Worm (Caenorhabditis elegans) whole organism, late embryonic: ENCODE data around the gene F26F4.6.
"Not testable (repeated sequence)": the region's sequence is repeated elsewhere in the genome, so short reads cannot be mapped to it uniquely, and the experiment has no call there.

Source experiments
- C08G9.2 ChIP-seq: sonication (generic microtip); optimal IDR thresholded peaks from 2 replicates; lab custom pipeline; 2016; ENCODE audit warnings: mild to moderate bottlenecking, missing genetic modification characterization, moderate library complexity, missing compliant biosample characterization
- C38D4.7 ChIP-seq: fragments of 200-800 bp; sonication (Bioruptor generic); optimal IDR thresholded peaks from 2 replicates; lab custom pipeline; 2018; ENCODE audit warnings: mild to moderate bottlenecking, missing genetic modification characterization, moderate library complexity, missing compliant biosample characterization
- F13H6.1 ChIP-seq: sonication (generic microtip); optimal IDR thresholded peaks from 2 replicates; lab custom pipeline; 2016; ENCODE audit warnings: missing genetic modification characterization, missing compliant biosample characterization
- K02D7.2 ChIP-seq: sonication (generic microtip); optimal IDR thresholded peaks from 2 replicates; lab custom pipeline; 2017; ENCODE audit warnings: mild to moderate bottlenecking, missing genetic modification characterization, missing compliant biosample characterization
- ahr-1 ChIP-seq: sonication (generic microtip); optimal IDR thresholded peaks from 2 replicates; lab custom pipeline; 2016; ENCODE audit warnings: missing genetic modification characterization, missing compliant biosample characterization
- ama-1 ChIP-seq: fragments of 150-350 bp; optimal IDR thresholded peaks from 2 replicates; lab custom pipeline; 2014
- ceh-14 ChIP-seq: sonication (generic microtip); optimal IDR thresholded peaks from 2 replicates; lab custom pipeline; 2016; ENCODE audit warnings: missing genotype, missing genetic modification characterization, missing compliant biosample characterization
- ceh-18 ChIP-seq: sonication (generic microtip); optimal IDR thresholded peaks from 2 replicates; lab custom pipeline; 2016; ENCODE audit warnings: missing genetic modification characterization, missing compliant biosample characterization
- ceh-22 ChIP-seq: sonication (generic microtip); optimal IDR thresholded peaks from 2 replicates; lab custom pipeline; 2017; ENCODE audit warnings: missing biosample characterization, missing genetic modification characterization
- ceh-24 ChIP-seq: sonication (generic microtip); optimal IDR thresholded peaks from 2 replicates; lab custom pipeline; 2016; ENCODE audit warnings: mild to moderate bottlenecking, missing genetic modification characterization, missing compliant biosample characterization
- ceh-31 ChIP-seq: sonication (generic microtip); optimal IDR thresholded peaks from 2 replicates; lab custom pipeline; 2016; ENCODE audit warnings: missing genetic modification characterization, missing compliant biosample characterization
- ceh-34 ChIP-seq: sonication (generic microtip); optimal IDR thresholded peaks from 2 replicates; lab custom pipeline; 2016; ENCODE audit warnings: mild to moderate bottlenecking, missing genetic modification characterization, missing compliant biosample characterization
- ceh-45 ChIP-seq: fragments of 200-800 bp; sonication (Bioruptor generic); IDR thresholded peaks from 2 replicates; pipeline ENCODE4 v1.3.6; 2022; ENCODE audit warnings: missing genetic modification reagents, missing genetic modification characterization, missing compliant biosample characterization
- che-1 ChIP-seq: sonication (generic microtip); optimal IDR thresholded peaks from 2 replicates; lab custom pipeline; 2016; ENCODE audit warnings: mild to moderate bottlenecking, missing genetic modification characterization, missing compliant biosample characterization
- dmd-4 ChIP-seq: sonication (generic microtip); optimal IDR thresholded peaks from 2 replicates; lab custom pipeline; 2016; ENCODE audit warnings: borderline replicate concordance, missing genetic modification characterization, missing compliant biosample characterization
- dve-1 ChIP-seq: sonication (generic microtip); optimal IDR thresholded peaks from 2 replicates; lab custom pipeline; 2017; ENCODE audit warnings: antibody characterized with exemption, mild to moderate bottlenecking, missing genetic modification characterization, missing compliant biosample characterization
- elt-2 ChIP-seq: sonication (generic microtip); optimal IDR thresholded peaks from 2 replicates; lab custom pipeline; 2016; ENCODE audit warnings: missing genetic modification reagents, missing genetic modification characterization, missing compliant biosample characterization
- elt-4 ChIP-seq: sonication (generic microtip); optimal IDR thresholded peaks from 2 replicates; lab custom pipeline; 2016; ENCODE audit warnings: missing genetic modification characterization, missing compliant biosample characterization
- ets-4 ChIP-seq: sonication (generic microtip); optimal IDR thresholded peaks from 2 replicates; lab custom pipeline; 2016; ENCODE audit warnings: missing genetic modification characterization, missing compliant biosample characterization
- eyg-1 ChIP-seq: sonication (generic microtip); optimal IDR thresholded peaks from 2 replicates; lab custom pipeline; 2016; ENCODE audit warnings: missing genotype, missing genetic modification characterization, missing compliant biosample characterization
- fkh-6 ChIP-seq: sonication (generic microtip); optimal IDR thresholded peaks from 2 replicates; lab custom pipeline; 2016; ENCODE audit warnings: missing genetic modification characterization, missing compliant biosample characterization
- hlh-30 ChIP-seq: sonication (generic microtip); optimal IDR thresholded peaks from 2 replicates; lab custom pipeline; 2017; ENCODE audit warnings: antibody characterized with exemption, missing genetic modification characterization, missing compliant biosample characterization; ENCODE audit not compliant: insufficient read depth
- hlh-8 ChIP-seq: sonication (generic microtip); optimal IDR thresholded peaks from 2 replicates; lab custom pipeline; 2016; ENCODE audit warnings: missing genotype, missing genetic modification characterization, missing compliant biosample characterization
- lim-6 ChIP-seq: sonication (generic microtip); optimal IDR thresholded peaks from 2 replicates; lab custom pipeline; 2016; ENCODE audit warnings: missing genetic modification characterization, missing compliant biosample characterization
- lin-11 ChIP-seq: fragments of 200-800 bp; sonication (Bioruptor generic); optimal IDR thresholded peaks from 2 replicates; lab custom pipeline; 2018; ENCODE audit warnings: mild to moderate bottlenecking, missing genetic modification characterization, missing compliant biosample characterization
- mec-3 ChIP-seq: sonication (generic microtip); optimal IDR thresholded peaks from 2 replicates; lab custom pipeline; 2016; ENCODE audit warnings: borderline replicate concordance, missing genetic modification characterization, missing compliant biosample characterization
- nfya-1 ChIP-seq: sonication (generic microtip); optimal IDR thresholded peaks from 2 replicates; lab custom pipeline; 2017; ENCODE audit warnings: missing genetic modification characterization, mild to moderate bottlenecking, missing compliant biosample characterization, antibody characterized with exemption, moderate library complexity
- pat-9 ChIP-seq: fragments of 200-800 bp; sonication (Bioruptor generic); optimal IDR thresholded peaks from 2 replicates; lab custom pipeline; 2018; ENCODE audit warnings: mild to moderate bottlenecking, missing genetic modification characterization, moderate library complexity, missing compliant biosample characterization
- pax-1 ChIP-seq: fragments of 150-350 bp; optimal IDR thresholded peaks from 2 replicates; lab custom pipeline; 2014; ENCODE audit warnings: missing biosample characterization, missing genetic modification characterization
- pha-4 ChIP-seq: fragments of 150-350 bp; optimal IDR thresholded peaks from 2 replicates; lab custom pipeline; 2018; ENCODE audit warnings: missing biosample characterization, missing genetic modification reagents, missing genetic modification characterization
- pqm-1 ChIP-seq: sonication (generic microtip); optimal IDR thresholded peaks from 2 replicates; lab custom pipeline; 2016; ENCODE audit warnings: missing genetic modification characterization, missing compliant biosample characterization
- pros-1 ChIP-seq: fragments of 150-350 bp; optimal IDR thresholded peaks from 2 replicates; lab custom pipeline; 2014; ENCODE audit warnings: missing biosample characterization, missing genetic modification reagents, missing genetic modification characterization
- rnt-1 ChIP-seq: sonication (generic microtip); optimal IDR thresholded peaks from 2 replicates; lab custom pipeline; 2016; ENCODE audit warnings: missing genetic modification characterization, missing compliant biosample characterization
- sdc-2 ChIP-seq: sonication (generic microtip); optimal IDR thresholded peaks from 2 replicates; lab custom pipeline; 2016; ENCODE audit warnings: missing genotype, missing genetic modification characterization, missing compliant biosample characterization
- syd-9 ChIP-seq: sonication (generic microtip); optimal IDR thresholded peaks from 2 replicates; lab custom pipeline; 2016; ENCODE audit warnings: mild to moderate bottlenecking, missing genetic modification characterization, moderate library complexity, missing compliant biosample characterization
- tbx-7 ChIP-seq: sonication (generic microtip); optimal IDR thresholded peaks from 2 replicates; lab custom pipeline; 2016; ENCODE audit warnings: missing genotype, missing genetic modification characterization, missing compliant biosample characterization
- ttx-3 ChIP-seq: sonication (generic microtip); optimal IDR thresholded peaks from 2 replicates; lab custom pipeline; 2016; ENCODE audit warnings: missing genetic modification reagents, missing genetic modification characterization, missing compliant biosample characterization
- unc-42 ChIP-seq: sonication (generic microtip); optimal IDR thresholded peaks from 2 replicates; lab custom pipeline; 2016; ENCODE audit warnings: missing genotype, missing genetic modification characterization, missing compliant biosample characterization
- unc-55 ChIP-seq: sonication (generic microtip); optimal IDR thresholded peaks from 2 replicates; lab custom pipeline; 2017; ENCODE audit warnings: missing biosample characterization, missing genetic modification reagents, missing genetic modification characterization
- zip-5 ChIP-seq: sonication (generic microtip); optimal IDR thresholded peaks from 2 replicates; lab custom pipeline; 2016; ENCODE audit warnings: missing genetic modification characterization, missing compliant biosample characterization
- ztf-16 ChIP-seq: sonication (generic microtip); optimal IDR thresholded peaks from 2 replicates; lab custom pipeline; 2017; ENCODE audit warnings: missing genetic modification characterization, missing compliant biosample characterization

The F26F4.6 gene

ce11 chrIII:4930154-4930679, 36.8 kb upstream of the F26F4.6 start, which contains the start of gene set-2 (continued):
- TF ChIP-seq nfya-1 (tag; lab: Kevin White, UChicago) (peak; percentile 32), ceh-22 (tag; lab: Kevin White, UChicago) (no peak), ahr-1 (tag; lab: Kevin White, UChicago) (peak; percentile 34), dve-1 (tag; lab: Kevin White, UChicago) (no peak), sdc-2 (peak; percentile 51), ama-1 (lab: Kevin White, UChicago) (no peak), hlh-30 (tag; lab: Kevin White, UChicago) (no peak), ceh-45 (GFP tag; lab: Robert Waterston, UW) (no peak), lin-11 (tag; lab: Kevin White, UChicago) (no peak), ceh-34 (peak; percentile 34), pros-1 (tag; lab: Kevin White, UChicago) (no peak), eyg-1 (tag; lab: Kevin White, UChicago) (peak; percentile 44), unc-42 (tag; lab: Kevin White, UChicago) (peak; percentile 24), K02D7.2 (no peak), mec-3 (peak; percentile 74), pat-9 (no peak), ceh-31 (peak; percentile 93), C38D4.7 (GFP tag; lab: Kevin White, UChicago) (no peak), F13H6.1 (peak; percentile 33), rnt-1 (tag; lab: Kevin White, UChicago) (peak; percentile 55), fkh-6 (tag; lab: Kevin White, UChicago) (peak; percentile 18), ceh-24 (no peak), tbx-7 (tag; lab: Kevin White, UChicago) (peak; percentile 87), che-1 (tag; lab: Kevin White, UChicago) (no peak), syd-9 (tag; lab: Kevin White, UChicago) (no peak), C08G9.2 (tag; lab: Kevin White, UChicago) (peak; percentile 91), hlh-8 (peak; percentile 60), zip-5 (tag; lab: Kevin White, UChicago) (peak; percentile 67), ets-4 (tag; lab: Kevin White, UChicago) (peak; percentile 91), ttx-3 (tag; lab: Kevin White, UChicago) (peak; percentile 35), ceh-14 (peak; percentile 34), elt-4 (tag; lab: Kevin White, UChicago) (no peak), unc-55 (GFP tag; lab: Kevin White, UChicago) (no peak), dmd-4 (tag; lab: Kevin White, UChicago) (no peak), elt-2 (tag; lab: Kevin White, UChicago) (peak; percentile 67), pax-1 (tag; lab: Kevin White, UChicago) (no peak), lim-6 (tag; lab: Kevin White, UChicago) (peak; percentile 65), ceh-18 (tag; lab: Kevin White, UChicago) (no peak)

ce11 chrIII:4924134-4924533, 30.7 kb upstream of the F26F4.6 start:
- no peak for TF ChIP-seq mec-3
- TF ChIP-seq pha-4 (tag; lab: Kevin White, UChicago), result no peak
- TF ChIP-seq dmd-4 (tag; lab: Kevin White, UChicago), result no peak
- no peak for TF ChIP-seq pat-9

- not testable (repeated sequence) for TF ChIP-seq pqm-1 (tag; lab: Kevin White, UChicago); hlh-8; ztf-16 (tag; lab: Kevin White, UChicago)
Measured at ce11 chrIII:4922020-4922419, 28.6 kb upstream of the F26F4.6 start, which contains the start of gene mmab-1. Gene mmab-1 (minus strand): TSS chrIII:4922114.
